Worm (Caenorhabditis elegans) whole organism, L4/young adult: ENCODE data around the gene col-20.

Source experiments
- W03F9.2 ChIP-seq: fragments of 150-350 bp; optimal IDR thresholded peaks from 2 replicates; lab custom pipeline; 2014; ENCODE audit warnings: missing biosample characterization, missing genetic modification characterization
- dao-5 ChIP-seq: sonication (generic microtip); optimal IDR thresholded peaks from 2 replicates; lab custom pipeline; 2016; ENCODE audit warnings: missing genotype, missing genetic modification characterization, moderate library complexity, missing compliant biosample characterization

DNA sequence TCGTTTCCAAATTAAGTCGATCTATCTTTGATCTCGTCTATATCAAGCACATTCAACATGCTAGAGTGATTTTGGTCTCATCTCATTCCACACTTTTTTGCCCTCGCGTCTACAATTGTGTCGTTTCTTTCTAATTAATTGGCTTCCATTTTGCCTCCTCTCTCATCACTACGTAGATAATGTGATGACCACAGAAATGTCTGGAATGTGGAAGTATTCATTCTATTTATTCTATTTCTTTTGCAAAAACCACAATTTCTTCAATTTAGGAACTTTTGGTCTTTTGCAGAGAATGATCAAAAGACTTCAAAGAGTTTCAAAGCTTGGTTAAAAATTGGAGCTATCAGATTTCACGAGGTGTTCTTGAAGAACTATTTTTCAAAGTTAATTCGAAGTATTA is 45.0 kb upstream of the col-20 start:
- TF ChIP-seq dao-5 = no peak
- no peak for TF ChIP-seq W03F9.2 (tag; lab: Kevin White, UChicago)
